Worm (Caenorhabditis elegans) whole organism, early embryonic: ENCODE results near the gene fbxc-7.
"Not testable (repeated sequence)": the region's sequence is repeated elsewhere in the genome, so short reads cannot be mapped to it uniquely, and the experiment has no call there.

Experiments
- B0310.2 ChIP-seq: sonication (generic microtip); optimal IDR thresholded peaks from 2 replicates; lab custom pipeline; 2016; ENCODE audit warnings: mild to moderate bottlenecking, missing genetic modification characterization, missing compliant biosample characterization
- F13C5.2 ChIP-seq: sonication (generic microtip); optimal IDR thresholded peaks from 2 replicates; lab custom pipeline; 2017; ENCODE audit warnings: mild to moderate bottlenecking, missing genetic modification characterization, inconsistent platforms, missing compliant biosample characterization
- aly-1 ChIP-seq: sonication (generic microtip); optimal IDR thresholded peaks from 2 replicates; lab custom pipeline; 2016; ENCODE audit warnings: missing genetic modification characterization, missing compliant biosample characterization
- ama-1 ChIP-seq: fragments of 150-350 bp; optimal IDR thresholded peaks from 2 replicates; lab custom pipeline; 2014
- ceh-13 ChIP-seq: fragments of 200-800 bp; sonication (Bioruptor generic); optimal IDR thresholded peaks from 2 replicates; lab custom pipeline; 2018; ENCODE audit warnings: mild to moderate bottlenecking, missing genetic modification characterization, missing compliant biosample characterization
- ceh-36 ChIP-seq: sonication (generic microtip); optimal IDR thresholded peaks from 2 replicates; lab custom pipeline; 2016; ENCODE audit warnings: missing genetic modification characterization, inconsistent platforms, missing compliant biosample characterization
- ets-7 ChIP-seq: sonication (generic microtip); optimal IDR thresholded peaks from 2 replicates; lab custom pipeline; 2016; ENCODE audit warnings: missing genotype, missing genetic modification characterization, missing compliant biosample characterization
- flt-1 ChIP-seq: fragments of 200-800 bp; sonication (Bioruptor generic); IDR thresholded peaks from 2 replicates; pipeline ENCODE4 v1.3.6; 2022; ENCODE audit warnings: missing genetic modification characterization, missing compliant biosample characterization
- hmbx-1 ChIP-seq: sonication (generic microtip); optimal IDR thresholded peaks from 2 replicates; lab custom pipeline; 2016; ENCODE audit warnings: mild to moderate bottlenecking, missing genetic modification characterization, missing compliant biosample characterization
- hmg-4 ChIP-seq: fragments of 200-800 bp; sonication (Bioruptor generic); optimal IDR thresholded peaks from 2 replicates; lab custom pipeline; 2018; ENCODE audit warnings: mild to moderate bottlenecking, missing genetic modification characterization, missing compliant biosample characterization
- hnd-1 ChIP-seq: sonication (generic microtip); optimal IDR thresholded peaks from 2 replicates; lab custom pipeline; 2016; ENCODE audit warnings: missing genetic modification characterization, missing compliant biosample characterization
- pes-1 ChIP-seq: fragments of 200-800 bp; sonication (Bioruptor generic); IDR thresholded peaks from 2 replicates; pipeline ENCODE4 v1.3.6; 2022; ENCODE audit warnings: missing genetic modification reagents, missing genetic modification characterization, missing compliant biosample characterization
- scrt-1 ChIP-seq: fragments of 200-800 bp; sonication (Bioruptor generic); IDR thresholded peaks from 2 replicates; pipeline ENCODE4 v1.3.6; 2022; ENCODE audit warnings: missing genetic modification characterization, missing compliant biosample characterization
- sea-1 ChIP-seq: fragments of 200-800 bp; sonication (Bioruptor generic); conservative IDR thresholded peaks from 2 replicates; pipeline ENCODE4 v1.3.6; 2022; ENCODE audit warnings: missing genetic modification characterization, missing compliant biosample characterization
- tbx-11 ChIP-seq: fragments of 200-800 bp; sonication (Bioruptor generic); IDR thresholded peaks from 2 replicates; pipeline ENCODE4 v1.3.6; 2022; ENCODE audit warnings: missing genetic modification characterization, missing compliant biosample characterization
- tbx-37 ChIP-seq: fragments of 200-800 bp; sonication (Bioruptor generic); conservative IDR thresholded peaks from 2 replicates; pipeline ENCODE4 v1.3.6; 2022; ENCODE audit warnings: missing genetic modification reagents, missing genetic modification characterization, missing compliant biosample characterization
- tra-4 ChIP-seq: sonication (generic microtip); optimal IDR thresholded peaks from 2 replicates; lab custom pipeline; 2017; ENCODE audit warnings: missing genetic modification characterization, missing compliant biosample characterization

fbxc-7 gene

DNA sequence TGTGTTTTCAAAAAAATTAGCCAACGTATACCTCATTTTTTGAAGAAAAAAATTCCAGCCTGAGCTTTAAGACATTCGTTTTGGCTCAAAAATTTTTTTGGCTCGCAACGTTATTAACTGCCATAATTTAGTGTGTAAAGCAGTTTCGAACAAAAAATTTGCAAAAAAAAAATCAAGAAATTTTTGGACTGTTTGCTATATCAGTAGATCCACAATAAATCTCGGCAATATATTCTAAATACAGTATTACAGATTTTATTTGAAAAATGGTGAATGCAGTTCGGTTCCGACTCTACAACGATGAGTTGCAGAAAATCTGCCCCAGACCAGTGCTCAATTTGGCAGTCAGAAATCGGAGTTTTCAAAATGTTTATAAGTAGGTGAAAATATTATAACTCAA lies 13.4 kb downstream of the fbxc-7 start, which contains the start of gene C32B5.6:
TSS of gene C32B5.6 (plus strand) at position 301 of the 400 bp plus-strand sequence.
- not testable (repeated sequence) for TF ChIP-seq B0310.2 (tag; lab: Kevin White, UChicago); tra-4 (tag; lab: Kevin White, UChicago); ets-7

DNA sequence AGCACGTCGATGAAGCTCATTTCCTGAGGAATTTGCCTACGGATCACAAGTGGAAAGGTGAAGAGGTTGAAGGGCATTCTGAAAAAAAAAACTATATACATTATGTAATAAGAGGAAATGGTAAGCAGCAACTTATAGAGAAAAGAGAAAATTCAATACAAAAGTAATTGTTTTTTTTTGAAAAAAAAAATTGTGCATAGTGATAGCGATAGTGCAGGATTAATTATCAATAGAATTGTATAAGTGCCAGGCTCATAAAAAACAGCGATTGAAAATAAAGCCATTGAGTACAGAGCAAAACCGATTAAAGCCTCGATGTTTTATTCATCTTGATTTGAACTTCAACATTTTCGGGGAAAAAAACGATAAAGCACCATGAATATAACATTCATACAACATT lies 18.1 kb downstream of the fbxc-7 start, which contains the start of gene C32B5.15:
TSS of gene C32B5.15 (minus strand) at position 101 of the 400 bp plus-strand sequence.
- no peak for TF ChIP-seq B0310.2 (tag; lab: Kevin White, UChicago)
- no peak for TF ChIP-seq ama-1
- no peak for TF ChIP-seq flt-1 (GFP tag; lab: Robert Waterston, UW)
- no peak for TF ChIP-seq hmbx-1 (tag; lab: Kevin White, UChicago)
- no peak for TF ChIP-seq sea-1 (GFP tag; lab: Robert Waterston, UW)
- TF ChIP-seq F13C5.2 (tag; lab: Kevin White, UChicago), result no peak
- no peak for TF ChIP-seq ceh-36 (tag; lab: Kevin White, UChicago)
- TF ChIP-seq ceh-13 (GFP tag; lab: Kevin White, UChicago), result no peak
- no peak for TF ChIP-seq hnd-1 (tag; lab: Kevin White, UChicago)
- TF ChIP-seq tbx-11 (GFP tag; lab: Robert Waterston, UW), result no peak
- TF ChIP-seq aly-1 (tag; lab: Kevin White, UChicago), result no peak
- TF ChIP-seq tra-4 (tag; lab: Kevin White, UChicago), result no peak
- TF ChIP-seq pes-1, result no peak

DNA sequence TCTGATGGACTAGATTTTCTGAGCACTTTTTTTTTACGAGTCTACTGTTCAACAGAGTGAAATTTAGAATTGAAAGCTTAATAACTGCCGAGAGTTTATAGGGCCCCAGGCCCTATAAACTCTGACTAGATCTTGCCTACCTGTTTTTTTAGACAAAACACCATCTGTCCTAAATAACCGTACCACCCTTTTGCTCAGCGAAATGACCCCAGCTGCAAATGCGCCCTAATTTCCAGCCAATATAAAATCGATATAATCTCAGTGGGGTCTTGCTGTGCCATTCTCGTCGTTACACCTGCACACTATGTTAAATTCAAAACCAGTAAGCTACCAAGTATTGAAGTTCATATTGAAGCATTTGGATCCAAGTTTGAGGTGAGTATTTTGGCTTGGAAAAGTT lies 19.3 kb downstream of the fbxc-7 start, which contains the start of gene fbxc-14:
TSS of gene fbxc-14 (plus strand) at position 301 of the 400 bp plus-strand sequence.
- TF ChIP-seq tbx-37 (GFP tag; lab: Robert Waterston, UW), result no peak

DNA sequence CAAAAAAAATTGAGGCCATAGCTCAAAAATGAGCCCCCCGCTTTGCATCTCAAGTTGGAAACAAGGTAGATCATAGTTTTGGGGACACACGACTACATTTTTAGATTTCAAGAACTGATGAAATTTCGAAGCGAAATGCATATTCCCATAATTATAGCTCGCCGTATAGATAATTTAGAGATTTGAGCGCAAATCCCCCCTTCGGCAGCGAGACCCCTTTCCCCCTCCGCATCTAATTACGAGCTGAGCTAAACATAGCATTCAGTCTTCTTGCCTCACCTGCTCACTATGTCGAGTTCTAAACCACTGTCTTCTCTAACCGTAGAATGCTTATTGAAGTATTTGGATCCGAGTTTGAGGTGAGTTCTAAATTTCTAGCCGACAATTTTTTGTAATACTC lies 24.4 kb downstream of the fbxc-7 start, which contains the start of the genes fbxc-17 and fbxc-15:
TSS of gene fbxc-17 (minus strand) at position 101 of the 400 bp plus-strand sequence.
TSS of gene fbxc-15 (plus strand) at position 289 of the 400 bp plus-strand sequence.
- TF ChIP-seq ets-7 (no peak), hmbx-1 (tag; lab: Kevin White, UChicago) (no peak), ceh-13 (GFP tag; lab: Kevin White, UChicago) (no peak), tra-4 (tag; lab: Kevin White, UChicago) (no peak), pes-1 (no peak), B0310.2 (tag; lab: Kevin White, UChicago) (no peak), sea-1 (GFP tag; lab: Robert Waterston, UW) (no peak), tbx-11 (GFP tag; lab: Robert Waterston, UW) (no peak), scrt-1 (GFP tag; lab: Robert Waterston, UW) (no peak), flt-1 (GFP tag; lab: Robert Waterston, UW) (no peak), F13C5.2 (tag; lab: Kevin White, UChicago) (no peak), hnd-1 (tag; lab: Kevin White, UChicago) (no peak), aly-1 (tag; lab: Kevin White, UChicago) (no peak), ama-1 (no peak), hmg-4 (GFP tag; lab: Kevin White, UChicago) (no peak)

DNA sequence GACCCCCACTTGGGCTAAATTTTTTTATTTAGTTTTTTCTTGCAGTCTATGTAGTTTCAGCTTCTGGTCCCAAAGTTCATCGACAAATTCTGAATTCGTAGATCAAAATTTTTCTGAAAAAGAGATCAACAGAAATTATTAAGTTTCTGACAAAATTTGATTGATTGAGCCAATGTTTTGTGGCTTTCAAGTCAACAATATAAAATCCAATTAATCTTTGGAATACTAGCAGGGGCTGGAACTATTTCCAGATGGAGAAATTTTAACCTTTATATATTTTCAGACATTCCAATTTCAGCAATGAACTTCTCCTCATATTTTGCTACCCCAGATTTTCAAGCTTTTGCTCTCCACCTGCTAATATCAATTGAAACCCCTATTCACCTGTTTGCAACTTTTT lies 28.1 kb downstream of the fbxc-7 start, which contains the start of gene srh-274:
TSS of gene srh-274 (plus strand) at position 301 of the 400 bp plus-strand sequence.
- TF ChIP-seq tra-4 (tag; lab: Kevin White, UChicago) (no peak), ama-1 (no peak), tbx-37 (GFP tag; lab: Robert Waterston, UW) (no peak), hmbx-1 (tag; lab: Kevin White, UChicago) (no peak), hnd-1 (tag; lab: Kevin White, UChicago) (no peak), ceh-13 (GFP tag; lab: Kevin White, UChicago) (no peak), ceh-36 (tag; lab: Kevin White, UChicago) (no peak)

DNA sequence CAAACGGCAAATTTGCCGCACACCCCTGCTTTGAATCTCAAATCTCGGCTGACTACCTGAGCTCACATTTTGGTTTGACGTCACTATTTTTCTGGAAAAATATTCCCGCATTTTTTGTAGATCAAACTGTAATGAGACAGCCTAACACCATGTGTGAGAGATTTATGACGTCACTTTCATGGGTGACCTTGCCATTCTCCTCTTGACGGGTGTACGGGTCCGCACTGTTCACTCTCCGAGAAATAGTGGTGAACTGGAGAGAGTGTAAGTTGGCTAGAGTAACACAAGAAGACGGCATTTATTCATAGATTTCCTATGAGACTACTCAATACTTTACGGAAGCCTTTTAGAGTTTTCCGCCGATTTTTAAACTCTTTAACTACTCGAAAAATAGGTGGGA lies 31.0 kb downstream of the fbxc-7 start, which contains the start of gene fbxc-40:
TSS of gene fbxc-40 (plus strand) at position 301 of the 400 bp plus-strand sequence.
- not testable (repeated sequence) for TF ChIP-seq scrt-1 (GFP tag; lab: Robert Waterston, UW); ceh-13 (GFP tag; lab: Kevin White, UChicago); F13C5.2 (tag; lab: Kevin White, UChicago)

DNA sequence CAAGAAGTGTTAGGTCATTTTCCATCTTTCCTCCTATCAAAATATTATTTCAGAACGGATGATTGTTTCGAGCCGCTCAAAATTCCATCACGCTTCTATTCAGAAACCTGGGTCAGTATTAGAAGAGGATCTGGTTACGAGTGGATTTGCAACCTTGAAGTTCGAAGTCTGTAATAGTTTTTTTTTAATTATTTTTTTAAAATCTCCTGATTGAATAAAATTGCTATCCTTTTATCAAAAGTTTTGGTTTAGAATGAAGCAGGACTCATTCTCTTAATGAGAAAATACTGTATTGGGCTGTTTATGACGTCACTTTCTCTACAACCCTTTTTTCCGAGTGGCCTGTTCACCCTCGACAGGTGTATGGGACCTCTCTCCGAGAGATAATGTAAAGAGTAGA lies 33.7 kb downstream of the fbxc-7 start, which contains the start of gene fbxc-39:
TSS of gene fbxc-39 (plus strand) at position 301 of the 400 bp plus-strand sequence.
- TF ChIP-seq aly-1 (tag; lab: Kevin White, UChicago), result no peak
- TF ChIP-seq ceh-36 (tag; lab: Kevin White, UChicago), result no peak
- TF ChIP-seq ceh-13 (GFP tag; lab: Kevin White, UChicago), result no peak
- no peak for TF ChIP-seq tbx-37 (GFP tag; lab: Robert Waterston, UW)
- TF ChIP-seq hmg-4 (GFP tag; lab: Kevin White, UChicago), result no peak
- TF ChIP-seq B0310.2 (tag; lab: Kevin White, UChicago), result no peak
- no peak for TF ChIP-seq ama-1
- TF ChIP-seq pes-1, result no peak
- no peak for TF ChIP-seq scrt-1 (GFP tag; lab: Robert Waterston, UW)
- no peak for TF ChIP-seq F13C5.2 (tag; lab: Kevin White, UChicago)
- TF ChIP-seq hmbx-1 (tag; lab: Kevin White, UChicago), result no peak
- no peak for TF ChIP-seq flt-1 (GFP tag; lab: Robert Waterston, UW)
- TF ChIP-seq hnd-1 (tag; lab: Kevin White, UChicago), result no peak
- no peak for TF ChIP-seq sea-1 (GFP tag; lab: Robert Waterston, UW)
- no peak for TF ChIP-seq ets-7
- no peak for TF ChIP-seq tbx-11 (GFP tag; lab: Robert Waterston, UW)

DNA sequence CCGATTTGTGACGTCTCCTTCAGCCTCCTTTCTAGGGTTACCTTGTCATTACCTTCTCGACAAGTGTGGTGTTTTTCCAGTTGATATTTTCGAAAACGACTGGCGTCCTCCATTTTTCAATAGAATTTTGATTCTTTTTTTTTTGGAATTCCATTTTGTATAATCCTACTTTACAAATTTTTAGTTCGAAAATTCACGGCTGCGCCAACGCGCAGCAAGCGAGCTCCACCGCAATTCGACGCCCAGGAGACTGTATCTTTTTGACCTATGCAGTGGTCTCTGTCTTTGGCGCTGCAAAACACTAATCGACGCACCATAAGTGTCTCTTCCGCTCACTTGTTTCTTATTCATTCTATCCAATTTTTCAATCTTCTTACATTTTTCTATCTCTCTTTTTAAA lies 36.6 kb downstream of the fbxc-7 start, which contains the start of gene fbxc-42:
TSS of gene fbxc-42 (plus strand) at position 301 of the 400 bp plus-strand sequence.
- TF ChIP-seq ceh-36 (tag; lab: Kevin White, UChicago) (no peak), B0310.2 (tag; lab: Kevin White, UChicago) (no peak), ets-7 (no peak), flt-1 (GFP tag; lab: Robert Waterston, UW) (no peak), scrt-1 (GFP tag; lab: Robert Waterston, UW) (no peak), tra-4 (tag; lab: Kevin White, UChicago) (no peak), tbx-37 (GFP tag; lab: Robert Waterston, UW) (no peak), ama-1 (no peak)
